Fruit fly (Drosophila melanogaster): Measurements from ENCODE around the gene AdamTS-B.

AdamTS-B gene

DNA sequence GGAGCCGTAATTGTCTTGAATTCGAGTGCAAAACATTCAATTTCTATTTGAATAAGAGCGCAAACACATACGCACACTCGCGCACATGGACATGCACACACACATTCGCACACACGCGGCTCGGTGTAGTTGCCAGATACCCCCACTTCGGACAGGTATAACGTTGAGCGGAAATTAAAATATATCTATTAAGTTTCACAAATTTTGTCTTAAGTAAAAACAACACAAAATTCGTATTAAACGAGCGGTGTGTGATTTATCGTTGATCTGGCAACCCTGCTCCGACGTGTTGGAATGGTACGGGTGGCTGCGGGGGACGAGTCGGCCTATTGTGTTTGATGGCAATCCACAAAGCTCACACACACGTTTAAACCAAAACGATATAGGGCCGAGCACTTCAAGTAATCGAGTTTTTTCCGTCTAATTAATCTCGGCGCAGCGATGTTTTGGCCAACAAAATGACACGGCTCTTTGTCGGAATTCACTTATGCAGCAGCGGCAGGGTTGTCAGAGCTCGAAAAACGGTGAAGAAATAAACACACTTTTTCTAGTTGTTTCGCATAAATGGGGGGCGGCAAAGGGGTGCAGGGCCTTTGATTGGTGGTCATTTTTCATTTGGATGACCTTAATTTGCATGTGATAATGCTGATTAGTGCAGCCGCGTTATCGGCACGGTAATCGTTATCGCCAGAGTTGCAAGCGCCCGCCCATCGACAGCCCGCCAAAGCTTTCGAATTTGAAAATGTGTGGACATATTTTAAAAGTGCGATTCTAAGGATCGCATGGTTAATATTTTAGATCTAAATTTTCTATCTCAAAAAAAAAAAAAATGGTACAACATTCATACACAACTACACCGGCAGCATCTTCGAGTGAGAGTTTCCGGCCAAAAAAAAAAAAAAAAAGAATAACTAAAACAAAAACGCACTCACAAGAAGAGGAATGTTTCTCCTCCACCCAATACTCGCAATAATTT, 47.8 kb downstream of the AdamTS-B start (continued):
- peak; percentile 59 for TF ChIP-seq CG6813 (GFP tag; optimal IDR thresholded peaks at IDR 0.05)
- TF ChIP-seq ase (GFP tag; IDR thresholded peaks at IDR 0.05), result peak; percentile 70; the same call in 2 of the 3 replicates
- TF ChIP-seq sim (GFP tag; IDR thresholded peaks at IDR 0.05), result 0 out of 2 replicates have a peak, but pooled peaks have one; percentile 22
- no peak for TF ChIP-seq hth (optimal IDR thresholded peaks at IDR 0.05)
- peak; percentile 65 for TF ChIP-seq Blimp-1 (GFP tag; optimal IDR thresholded peaks at IDR 0.05)
- no peak for TF ChIP-seq Six4 (GFP tag; optimal IDR thresholded peaks at IDR 0.05)
- TF ChIP-seq Side (GFP tag; optimal IDR thresholded peaks at IDR 0.05), result peak; percentile 27
- TF ChIP-seq CG2129 (GFP tag; IDR thresholded peaks at IDR 0.05; ENCODE audit: partially characterized antibody), result no peak
- peak; percentile 44; the same call in 1 of the 2 replicates for TF ChIP-seq Lim3 (GFP tag; IDR thresholded peaks at IDR 0.05)
- peak; percentile 46 for TF ChIP-seq CG6854 (GFP tag; optimal IDR thresholded peaks at IDR 0.05)
- peak; percentile 75 for TF ChIP-seq ab (GFP tag; optimal IDR thresholded peaks at IDR 0.05)
- 0 out of 3 replicates have a peak, but pooled peaks have one; percentile 27 for TF ChIP-seq Doc3 (GFP tag; IDR thresholded peaks at IDR 0.05; ENCODE audit: partially characterized antibody)
- peak; percentile 5 for TF ChIP-seq Hmx (GFP tag; optimal IDR thresholded peaks at IDR 0.05)
- TF ChIP-seq Ravus (GFP tag; IDR thresholded peaks at IDR 0.05), result peak; percentile 29; the same call in 1 of the 2 replicates
- peak; percentile 74 for TF ChIP-seq CG13296 (GFP tag; optimal IDR thresholded peaks at IDR 0.05)
- TF ChIP-seq CG6765 (GFP tag; optimal IDR thresholded peaks at IDR 0.05), result peak; percentile 54
- peak; percentile 80 for TF ChIP-seq tgo (GFP tag; IDR thresholded peaks at IDR 0.05)
- TF ChIP-seq sd (tag; optimal IDR thresholded peaks at IDR 0.05), result peak; percentile 64
- TF ChIP-seq CG3281 (GFP tag; optimal IDR thresholded peaks at IDR 0.05), result peak; percentile 83
- peak; percentile 90 for TF ChIP-seq Rfx (GFP tag; IDR thresholded peaks at IDR 0.05)
- peak; percentile 89 for TF ChIP-seq CG12769 (tag; optimal IDR thresholded peaks at IDR 0.05)
- no peak for TF ChIP-seq eyg (GFP tag; optimal IDR thresholded peaks at IDR 0.05)
- TF ChIP-seq lab (GFP tag; optimal IDR thresholded peaks at IDR 0.05), result peak; percentile 88
- TF ChIP-seq jing (GFP tag; optimal IDR thresholded peaks at IDR 0.05), result peak; percentile 40
- TF ChIP-seq Ptx1 (GFP tag; IDR thresholded peaks at IDR 0.05), result peak; percentile 83
- TF ChIP-seq CG32532 (GFP tag; IDR thresholded peaks at IDR 0.05), result peak; percentile 85
- TF ChIP-seq pho (GFP tag; optimal IDR thresholded peaks at IDR 0.05), result peak; percentile 49
- peak; percentile 19 for TF ChIP-seq dm (GFP tag; optimal IDR thresholded peaks at IDR 0.05)
- TF ChIP-seq Taf1 (GFP tag; IDR thresholded peaks at IDR 0.05), result peak; percentile 58
- TF ChIP-seq CG4707 (GFP tag; optimal IDR thresholded peaks at IDR 0.05), result peak; percentile 41
- peak; percentile 49; the same call in 1 of the 2 replicates for TF ChIP-seq ap (GFP tag; IDR thresholded peaks at IDR 0.05)
- TF ChIP-seq CG10209 (GFP tag; optimal IDR thresholded peaks at IDR 0.05), result peak; percentile 72
- peak; percentile 25; the same call in 1 of the 2 replicates for TF ChIP-seq Bgb (GFP tag; IDR thresholded peaks at IDR 0.05; ENCODE audit: partially characterized antibody)
- peak; percentile 56; the same call in 1 of the 2 replicates for TF ChIP-seq CG10321 (GFP tag; IDR thresholded peaks at IDR 0.05)
- no peak for TF ChIP-seq knrl (GFP tag; IDR thresholded peaks at IDR 0.05; ENCODE audit: partially characterized antibody)
- peak; percentile 53 for TF ChIP-seq CG17568 (GFP tag; optimal IDR thresholded peaks at IDR 0.05)
- peak; percentile 9 for TF ChIP-seq CG9437 (GFP tag; optimal IDR thresholded peaks at IDR 0.05)
- peak; percentile 34 for TF ChIP-seq Hr3 (GFP tag; optimal IDR thresholded peaks at IDR 0.05)
- peak; percentile 22 for TF ChIP-seq CG16863 (GFP tag; optimal IDR thresholded peaks at IDR 0.05)
- TF ChIP-seq Rx (GFP tag; IDR thresholded peaks at IDR 0.05), result peak; percentile 74
- TF ChIP-seq run (tag; optimal IDR thresholded peaks at IDR 0.05), result peak; percentile 29
- peak; percentile 54 for TF ChIP-seq fu2 (GFP tag; optimal IDR thresholded peaks at IDR 0.05)
- peak; percentile 61 for TF ChIP-seq CG10979 (tag; optimal IDR thresholded peaks at IDR 0.05)
- TF ChIP-seq tll (GFP tag; optimal IDR thresholded peaks at IDR 0.05), result no peak
- TF ChIP-seq CG9215 (GFP tag; IDR thresholded peaks at IDR 0.05), result peak; percentile 70
- peak; percentile 20 for TF ChIP-seq CG5245 (GFP tag; optimal IDR thresholded peaks at IDR 0.05)
- TF ChIP-seq CG1529 (GFP tag; optimal IDR thresholded peaks at IDR 0.05), result peak; percentile 57
